Fruit fly (Drosophila melanogaster) whole organism, prepupa: ENCODE measurements around the gene CG3515.

Experiments used
- Blimp-1 ChIP-seq: fragments of 200-800 bp; sonication (Bioruptor generic); optimal IDR thresholded peaks from 3 replicates; lab custom pipeline; 2017; ENCODE audit warnings: missing biosample characterization, missing genetic modification characterization, mild to moderate bottlenecking, moderate library complexity, missing genetic modification reagents
- CG10631 ChIP-seq: fragments of 200-800 bp; sonication (Bioruptor generic); optimal IDR thresholded peaks from 2 replicates; lab custom pipeline; 2016; ENCODE audit warnings: missing biosample characterization, missing genetic modification characterization
- CG11294 ChIP-seq: fragments of 200-800 bp; sonication (Bioruptor generic); IDR thresholded peaks from 2 replicates; pipeline ENCODE4 v1.3.6; 2022; ENCODE audit warnings: missing biosample characterization, missing genetic modification characterization
- CG11902 ChIP-seq: fragments of 200-800 bp; sonication (Bioruptor generic); optimal IDR thresholded peaks from 3 replicates; lab custom pipeline; 2016; ENCODE audit warnings: missing biosample characterization, missing genetic modification characterization
- CG15336 ChIP-seq: fragments of 200-800 bp; sonication (Bioruptor generic); IDR thresholded peaks from 2 replicates; pipeline ENCODE4 v1.3.6; 2022; ENCODE audit warnings: missing biosample characterization, missing genetic modification characterization
- CG1621 ChIP-seq: fragments of 200-800 bp; sonication (Bioruptor generic); optimal IDR thresholded peaks from 3 replicates; lab custom pipeline; 2018; ENCODE audit warnings: missing biosample characterization, mild to moderate bottlenecking, missing genetic modification characterization
- CG3032 ChIP-seq: fragments of 200-800 bp; optimal IDR thresholded peaks from 2 replicates; lab custom pipeline; 2019; ENCODE audit warnings: missing biosample characterization, mild to moderate bottlenecking, missing genetic modification characterization, moderate library complexity
- CG31627 ChIP-seq: fragments of 200-800 bp; sonication (Bioruptor generic); optimal IDR thresholded peaks from 3 replicates; lab custom pipeline; 2016; ENCODE audit warnings: missing biosample characterization, missing genetic modification characterization
- CG32006 ChIP-seq: fragments of 200-800 bp; sonication (Bioruptor generic); optimal IDR thresholded peaks from 3 replicates; lab custom pipeline; 2017; ENCODE audit warnings: missing biosample characterization, mild to moderate bottlenecking, missing genetic modification characterization
- CG3919 ChIP-seq: fragments of 200-800 bp; sonication (Bioruptor generic); optimal IDR thresholded peaks from 3 replicates; lab custom pipeline; 2016; ENCODE audit warnings: missing biosample characterization, missing genetic modification characterization
- CG6163 ChIP-seq: fragments of 200-800 bp; sonication (Bioruptor generic); IDR thresholded peaks from 3 replicates; pipeline ENCODE4 v1.3.6; 2022; ENCODE audit warnings: missing biosample characterization, missing genetic modification characterization
- CG6792 ChIP-seq: fragments of 200-800 bp; sonication (Bioruptor generic); optimal IDR thresholded peaks from 3 replicates; lab custom pipeline; 2016; ENCODE audit warnings: missing biosample characterization, missing genetic modification characterization
- CG7368 ChIP-seq: fragments of 200-800 bp; sonication (Bioruptor generic); optimal IDR thresholded peaks from 3 replicates; lab custom pipeline; 2016; ENCODE audit warnings: missing biosample characterization, missing genetic modification characterization
- CG8632 ChIP-seq: fragments of 200-800 bp; sonication (Bioruptor generic); optimal IDR thresholded peaks from 3 replicates; lab custom pipeline; 2016; ENCODE audit warnings: missing biosample characterization, missing genetic modification characterization
- CG9139 ChIP-seq: fragments of 200-800 bp; sonication (Bioruptor generic); optimal IDR thresholded peaks from 3 replicates; lab custom pipeline; 2017; ENCODE audit warnings: missing biosample characterization, mild to moderate bottlenecking, missing genetic modification characterization
- Eip75B ChIP-seq: fragments of 200-800 bp; sonication (Bioruptor generic); optimal IDR thresholded peaks from 3 replicates; lab custom pipeline; 2016; ENCODE audit warnings: missing biosample characterization, missing genetic modification characterization
- Eip78C ChIP-seq: fragments of 200-800 bp; sonication (Bioruptor generic); peaks from one replicate; lab custom pipeline; 2016; ENCODE audit warnings: missing biosample characterization, missing genetic modification characterization
- Ets21C ChIP-seq: fragments of 200-800 bp; sonication (Bioruptor generic); optimal IDR thresholded peaks from 3 replicates; lab custom pipeline; 2016; ENCODE audit warnings: missing biosample characterization, missing genetic modification characterization
- Ets96B ChIP-seq: fragments of 200-800 bp; optimal IDR thresholded peaks from 2 replicates; lab custom pipeline; 2019; ENCODE audit warnings: missing biosample characterization, mild to moderate bottlenecking, missing genetic modification characterization, moderate library complexity
- Gug ChIP-seq: fragments of 200-800 bp; sonication (Bioruptor generic); IDR thresholded peaks from 2 replicates; pipeline ENCODE4 v1.3.6; 2022; ENCODE audit warnings: missing biosample characterization, missing genetic modification characterization
- Hr38 ChIP-seq: sonication (Bioruptor generic); optimal IDR thresholded peaks from 2 replicates; lab custom pipeline; 2016; ENCODE audit warnings: missing biosample characterization, missing genetic modification characterization
- Hr39 ChIP-seq: fragments of 200-800 bp; sonication (Bioruptor generic); optimal IDR thresholded peaks from 2 replicates; lab custom pipeline; 2016; ENCODE audit warnings: missing biosample characterization, missing genetic modification characterization
- Hr4 ChIP-seq: fragments of 200-800 bp; sonication (Bioruptor generic); optimal IDR thresholded peaks from 3 replicates; lab custom pipeline; 2016; ENCODE audit warnings: missing biosample characterization, missing genetic modification characterization
- Lpt ChIP-seq: fragments of 200-800 bp; sonication (Bioruptor generic); optimal IDR thresholded peaks from 3 replicates; lab custom pipeline; 2016; ENCODE audit warnings: missing biosample characterization, missing genetic modification characterization
- Met ChIP-seq: fragments of 200-800 bp; sonication (Bioruptor generic); optimal IDR thresholded peaks from 3 replicates; lab custom pipeline; 2016; ENCODE audit warnings: missing biosample characterization, missing genetic modification characterization
- OdsH ChIP-seq: fragments of 200-800 bp; sonication (Bioruptor generic); optimal IDR thresholded peaks from 3 replicates; lab custom pipeline; 2016; ENCODE audit warnings: missing biosample characterization, missing genetic modification characterization
- Sox102F ChIP-seq: fragments of 200-800 bp; sonication (Bioruptor generic); optimal IDR thresholded peaks from 2 replicates; lab custom pipeline; 2016; ENCODE audit warnings: missing biosample characterization, mild to moderate bottlenecking, missing genetic modification characterization
- Sox14 ChIP-seq: fragments of 200-800 bp; sonication (Bioruptor generic); optimal IDR thresholded peaks from 3 replicates; lab custom pipeline; 2016; ENCODE audit warnings: missing biosample characterization, missing genetic modification characterization
- achi ChIP-seq: fragments of 200-800 bp; sonication (Bioruptor generic); optimal IDR thresholded peaks from 3 replicates; lab custom pipeline; 2016; ENCODE audit warnings: missing biosample characterization, missing genetic modification characterization
- cyc ChIP-seq: fragments of 200-800 bp; sonication (Bioruptor generic); optimal IDR thresholded peaks from 3 replicates; lab custom pipeline; 2016; ENCODE audit warnings: missing biosample characterization, missing genetic modification characterization
- dac ChIP-seq: fragments of 200-800 bp; sonication (Bioruptor generic); optimal IDR thresholded peaks from 2 replicates; lab custom pipeline; 2017; ENCODE audit warnings: missing biosample characterization, mild to moderate bottlenecking, missing genetic modification characterization
- esn ChIP-seq: fragments of 200-800 bp; sonication (Bioruptor generic); optimal IDR thresholded peaks from 2 replicates; lab custom pipeline; 2016; ENCODE audit warnings: missing biosample characterization, mild to moderate bottlenecking, missing genetic modification characterization, moderate library complexity
- fd85E ChIP-seq: fragments of 200-800 bp; sonication (Bioruptor generic); optimal IDR thresholded peaks from 3 replicates; lab custom pipeline; 2016; ENCODE audit warnings: missing biosample characterization, missing genetic modification characterization
- fkh ChIP-seq: fragments of 200-800 bp; sonication (Bioruptor generic); optimal IDR thresholded peaks from 3 replicates; lab custom pipeline; 2017; ENCODE audit warnings: missing biosample characterization, mild to moderate bottlenecking, missing genetic modification characterization, moderate library complexity
- lz ChIP-seq: fragments of 200-800 bp; sonication (Bioruptor generic); optimal IDR thresholded peaks from 3 replicates; lab custom pipeline; 2016; ENCODE audit warnings: missing biosample characterization, missing genetic modification characterization
- spab ChIP-seq: fragments of 200-800 bp; sonication (Bioruptor generic); optimal IDR thresholded peaks from 2 replicates; lab custom pipeline; 2017; ENCODE audit warnings: missing biosample characterization, mild to moderate bottlenecking, missing genetic modification characterization, missing genetic modification reagents
- ss ChIP-seq, 2 experiments: fragments of 200-800 bp; sonication (Bioruptor generic); optimal IDR thresholded peaks; 2 replicates in 1 of 2; 3 replicates in 1 of 2; lab custom pipeline; 2017 to 2018; ENCODE audit warnings: mild to moderate bottlenecking in 2 of 2, missing biosample characterization in 2 of 2, missing genetic modification characterization in 2 of 2, moderate library complexity in 1 of 2
- svp ChIP-seq: fragments of 200-800 bp; sonication (Bioruptor generic); peaks from one replicate; lab custom pipeline; 2016; ENCODE audit warnings: missing biosample characterization, missing genetic modification characterization
- vri ChIP-seq: fragments of 200-800 bp; sonication (Bioruptor generic); optimal IDR thresholded peaks from 3 replicates; lab custom pipeline; 2016; ENCODE audit warnings: missing biosample characterization, mild to moderate bottlenecking, missing genetic modification characterization

CG3515 gene

DNA sequence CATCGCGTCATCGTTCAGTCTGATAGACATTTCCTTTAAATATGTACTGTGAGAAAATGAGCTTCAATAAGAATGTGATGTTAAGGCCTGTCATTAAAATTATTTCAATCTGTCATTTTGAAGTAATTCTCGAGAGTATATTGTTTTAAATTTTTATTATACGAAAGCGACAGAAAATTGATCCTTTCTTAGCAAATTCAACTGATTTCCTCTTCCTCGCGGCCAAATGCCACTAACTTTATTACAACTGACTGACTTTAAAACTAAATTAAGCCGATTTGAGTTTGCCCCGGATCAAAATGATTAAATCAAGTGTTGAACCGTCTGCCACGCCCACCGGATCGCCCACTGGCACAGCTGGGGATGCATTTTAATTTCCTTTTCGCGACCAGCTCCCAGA lies at the start of gene CG3515:
Gene CG3515 (minus strand): TSS at position 101 of the 400 bp plus-strand sequence.
- TF ChIP-seq svp (no peak), esn (GFP tag; lab: Kevin White, UChicago) (no peak), CG11902 (no peak), CG15336 (GFP tag; lab: Robert Waterston, UW) (no peak), Met (GFP tag; lab: Kevin White, UChicago) (no peak), fkh (GFP tag; lab: Kevin White, UChicago) (no peak), Sox14 (no peak), achi (GFP tag; lab: Kevin White, UChicago) (no peak), CG7368 (GFP tag; lab: Kevin White, UChicago) (no peak), Ets96B (no peak), CG10631 (GFP tag; lab: Kevin White, UChicago) (no peak), Ets21C (GFP tag; lab: Kevin White, UChicago) (no peak), CG9139 (GFP tag; lab: Kevin White, UChicago) (no peak), Gug (GFP tag; lab: Robert Waterston, UW) (no peak), Lpt (GFP tag; lab: Kevin White, UChicago) (no peak), OdsH (GFP tag; lab: Kevin White, UChicago) (no peak), CG6792 (GFP tag; lab: Kevin White, UChicago) (no peak), Hr38 (GFP tag; lab: Kevin White, UChicago) (no peak), cyc (no peak), vri (GFP tag; lab: Kevin White, UChicago) (no peak)
- TF ChIP-seq, all 60 proteins: peak for 0

DNA sequence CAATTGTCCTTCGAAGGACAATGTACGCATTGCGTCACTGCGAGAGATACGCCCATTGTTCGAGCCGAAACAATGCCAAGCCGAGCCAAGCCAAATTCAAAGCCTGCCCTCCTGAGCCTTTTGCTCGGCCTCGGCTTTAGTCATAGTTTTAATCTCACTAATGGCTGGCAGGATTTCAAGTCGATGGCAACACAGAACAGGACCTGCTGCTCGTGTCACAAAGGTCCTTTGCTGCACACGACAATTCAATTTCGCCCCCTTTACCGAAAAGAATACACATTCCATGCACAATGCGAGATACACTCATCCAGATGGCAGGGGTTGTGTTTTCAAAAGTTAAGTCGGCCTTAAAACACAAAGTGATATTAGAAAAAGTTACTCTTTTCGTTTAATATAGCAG lies 38.9 kb upstream of the CG3515 start, which contains the start of gene CG15394:
Gene CG15394 (plus strand): TSS at position 301 of the 400 bp plus-strand sequence.
- TF ChIP-seq Hr38 (GFP tag; lab: Kevin White, UChicago) (no peak), Sox102F (no peak), achi (GFP tag; lab: Kevin White, UChicago) (no peak), dac (no peak), Gug (GFP tag; lab: Robert Waterston, UW) (no peak), esn (GFP tag; lab: Kevin White, UChicago) (no peak), fkh (GFP tag; lab: Kevin White, UChicago) (no peak), CG31627 (GFP tag; lab: Kevin White, UChicago) (no peak), CG9139 (GFP tag; lab: Kevin White, UChicago) (no peak), CG3032 (tag; lab: Kevin White, UChicago) (no peak), fd85E (GFP tag; lab: Kevin White, UChicago) (no peak), spab (GFP tag; lab: Kevin White, UChicago) (no peak), CG15336 (GFP tag; lab: Robert Waterston, UW) (no peak)

DNA sequence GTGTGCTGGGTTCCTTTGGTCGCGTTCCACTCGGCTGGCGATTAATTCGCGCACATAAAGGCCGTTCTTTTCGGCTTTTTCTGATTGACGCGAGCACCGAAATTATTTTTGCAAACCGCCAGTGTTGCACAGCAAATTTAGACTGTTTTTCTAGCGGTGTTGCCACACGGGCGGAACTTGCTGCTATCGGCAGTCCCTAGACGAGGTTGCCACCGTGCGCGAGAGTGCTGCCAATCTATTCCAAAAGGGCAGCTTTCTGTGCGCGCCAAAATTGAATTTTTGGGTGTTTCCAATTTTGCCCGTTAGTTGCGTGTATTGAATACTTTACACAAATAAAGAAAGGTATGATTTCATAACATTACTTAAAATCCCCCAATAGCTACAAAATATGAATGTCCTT lies 32.7 kb upstream of the CG3515 start, which contains the start of gene Drp1:
Gene Drp1 (minus strand): TSS at position 146 of the 400 bp plus-strand sequence.
- TF ChIP-seq Eip75B (GFP tag; lab: Kevin White, UChicago) (peak; percentile 26), Eip78C (no peak), Hr39 (peak; percentile 26), fkh (GFP tag; lab: Kevin White, UChicago) (no peak), fd85E (GFP tag; lab: Kevin White, UChicago) (no peak), CG3032 (tag; lab: Kevin White, UChicago) (peak; percentile 26), OdsH (GFP tag; lab: Kevin White, UChicago) (peak; percentile 6), CG31627 (GFP tag; lab: Kevin White, UChicago) (peak; percentile 52), Ets96B (no peak), CG32006 (GFP tag; lab: Kevin White, UChicago) (no peak), CG6163 (peak; percentile 36; the same call in 2 of the 3 replicates), lz (GFP tag; lab: Kevin White, UChicago) (peak; percentile 35), CG10631 (GFP tag; lab: Kevin White, UChicago) (peak; percentile 3), CG8632 (GFP tag; lab: Kevin White, UChicago) (no peak), Hr4 (no peak), vri (GFP tag; lab: Kevin White, UChicago) (peak; percentile 8), Blimp-1 (no peak), CG11294 (GFP tag; lab: Robert Waterston, UW) (no peak), CG3919 (GFP tag; lab: Kevin White, UChicago) (peak; percentile 31), ss (GFP tag; optimal IDR thresholded peaks at IDR 0.05; lab: Kevin White, UChicago) (no peak), dac (no peak), cyc (peak; percentile 32), CG1621 (no peak)
